Worm (Caenorhabditis elegans) whole organism, late embryonic: Measurements from ENCODE around the gene C08D8.7.

Experiments
- C08G9.2 ChIP-seq: sonication (generic microtip); optimal IDR thresholded peaks from 2 replicates; lab custom pipeline; 2016; ENCODE audit warnings: mild to moderate bottlenecking, missing genetic modification characterization, moderate library complexity, missing compliant biosample characterization
- C38D4.7 ChIP-seq: fragments of 200-800 bp; sonication (Bioruptor generic); optimal IDR thresholded peaks from 2 replicates; lab custom pipeline; 2018; ENCODE audit warnings: mild to moderate bottlenecking, missing genetic modification characterization, moderate library complexity, missing compliant biosample characterization
- ahr-1 ChIP-seq: sonication (generic microtip); optimal IDR thresholded peaks from 2 replicates; lab custom pipeline; 2016; ENCODE audit warnings: missing genetic modification characterization, missing compliant biosample characterization
- ama-1 ChIP-seq: fragments of 150-350 bp; optimal IDR thresholded peaks from 2 replicates; lab custom pipeline; 2014
- ceh-14 ChIP-seq: sonication (generic microtip); optimal IDR thresholded peaks from 2 replicates; lab custom pipeline; 2016; ENCODE audit warnings: missing genotype, missing genetic modification characterization, missing compliant biosample characterization
- ceh-19 ChIP-seq: fragments of 200-800 bp; sonication (Bioruptor generic); optimal IDR thresholded peaks from 2 replicates; lab custom pipeline; 2018; ENCODE audit warnings: mild to moderate bottlenecking, missing genetic modification characterization, missing compliant biosample characterization
- ceh-22 ChIP-seq: sonication (generic microtip); optimal IDR thresholded peaks from 2 replicates; lab custom pipeline; 2017; ENCODE audit warnings: missing biosample characterization, missing genetic modification characterization
- ceh-24 ChIP-seq: sonication (generic microtip); optimal IDR thresholded peaks from 2 replicates; lab custom pipeline; 2016; ENCODE audit warnings: mild to moderate bottlenecking, missing genetic modification characterization, missing compliant biosample characterization
- ceh-31 ChIP-seq: sonication (generic microtip); optimal IDR thresholded peaks from 2 replicates; lab custom pipeline; 2016; ENCODE audit warnings: missing genetic modification characterization, missing compliant biosample characterization
- ceh-34 ChIP-seq: sonication (generic microtip); optimal IDR thresholded peaks from 2 replicates; lab custom pipeline; 2016; ENCODE audit warnings: mild to moderate bottlenecking, missing genetic modification characterization, missing compliant biosample characterization
- che-1 ChIP-seq: sonication (generic microtip); optimal IDR thresholded peaks from 2 replicates; lab custom pipeline; 2016; ENCODE audit warnings: mild to moderate bottlenecking, missing genetic modification characterization, missing compliant biosample characterization
- ets-4 ChIP-seq: sonication (generic microtip); optimal IDR thresholded peaks from 2 replicates; lab custom pipeline; 2016; ENCODE audit warnings: missing genetic modification characterization, missing compliant biosample characterization
- eyg-1 ChIP-seq: sonication (generic microtip); optimal IDR thresholded peaks from 2 replicates; lab custom pipeline; 2016; ENCODE audit warnings: missing genotype, missing genetic modification characterization, missing compliant biosample characterization
- fax-1 ChIP-seq: sonication (generic microtip); optimal IDR thresholded peaks from 2 replicates; lab custom pipeline; 2016; ENCODE audit warnings: missing genotype, missing genetic modification characterization, missing compliant biosample characterization
- fkh-10 ChIP-seq: fragments of 150-350 bp; optimal IDR thresholded peaks from 2 replicates; lab custom pipeline; 2014; ENCODE audit warnings: missing biosample characterization, missing genetic modification reagents, missing genetic modification characterization
- gmeb-2 ChIP-seq: sonication (generic microtip); optimal IDR thresholded peaks from 2 replicates; lab custom pipeline; 2016; ENCODE audit warnings: missing genetic modification characterization, inconsistent platforms, missing compliant biosample characterization
- hlh-13 ChIP-seq: fragments of 200-800 bp; sonication (Bioruptor generic); optimal IDR thresholded peaks from 2 replicates; lab custom pipeline; 2018; ENCODE audit warnings: mild to moderate bottlenecking, missing genetic modification characterization, missing compliant biosample characterization
- hlh-15 ChIP-seq: sonication (generic microtip); optimal IDR thresholded peaks from 2 replicates; lab custom pipeline; 2016; ENCODE audit warnings: missing genetic modification characterization, missing compliant biosample characterization
- hlh-30 ChIP-seq: sonication (generic microtip); optimal IDR thresholded peaks from 2 replicates; lab custom pipeline; 2017; ENCODE audit warnings: antibody characterized with exemption, missing genetic modification characterization, missing compliant biosample characterization; ENCODE audit not compliant: insufficient read depth
- hlh-6 ChIP-seq: sonication (generic microtip); optimal IDR thresholded peaks from 2 replicates; lab custom pipeline; 2016; ENCODE audit warnings: missing genotype, missing genetic modification characterization, missing compliant biosample characterization
- lim-6 ChIP-seq: sonication (generic microtip); optimal IDR thresholded peaks from 2 replicates; lab custom pipeline; 2016; ENCODE audit warnings: missing genetic modification characterization, missing compliant biosample characterization
- madf-2 ChIP-seq: sonication (generic microtip); optimal IDR thresholded peaks from 2 replicates; lab custom pipeline; 2017; ENCODE audit warnings: missing genetic modification characterization, missing compliant biosample characterization
- nfya-1 ChIP-seq: sonication (generic microtip); optimal IDR thresholded peaks from 2 replicates; lab custom pipeline; 2017; ENCODE audit warnings: missing genetic modification characterization, mild to moderate bottlenecking, missing compliant biosample characterization, antibody characterized with exemption, moderate library complexity
- nhr-11 ChIP-seq: fragments of 150-350 bp; optimal IDR thresholded peaks from 2 replicates; lab custom pipeline; 2014; ENCODE audit warnings: missing biosample characterization, missing genetic modification characterization
- nhr-232 ChIP-seq: sonication (generic microtip); optimal IDR thresholded peaks from 2 replicates; lab custom pipeline; 2016; ENCODE audit warnings: missing genetic modification characterization, missing compliant biosample characterization
- npax-4 ChIP-seq: sonication (generic microtip); optimal IDR thresholded peaks from 2 replicates; lab custom pipeline; 2016; ENCODE audit warnings: missing genetic modification characterization, missing compliant biosample characterization
- pat-9 ChIP-seq: fragments of 200-800 bp; sonication (Bioruptor generic); optimal IDR thresholded peaks from 2 replicates; lab custom pipeline; 2018; ENCODE audit warnings: mild to moderate bottlenecking, missing genetic modification characterization, moderate library complexity, missing compliant biosample characterization
- pax-1 ChIP-seq: fragments of 150-350 bp; optimal IDR thresholded peaks from 2 replicates; lab custom pipeline; 2014; ENCODE audit warnings: missing biosample characterization, missing genetic modification characterization
- pqm-1 ChIP-seq: sonication (generic microtip); optimal IDR thresholded peaks from 2 replicates; lab custom pipeline; 2016; ENCODE audit warnings: missing genetic modification characterization, missing compliant biosample characterization
- pros-1 ChIP-seq: fragments of 150-350 bp; optimal IDR thresholded peaks from 2 replicates; lab custom pipeline; 2014; ENCODE audit warnings: missing biosample characterization, missing genetic modification reagents, missing genetic modification characterization
- ref-2 ChIP-seq: sonication (generic microtip); optimal IDR thresholded peaks from 2 replicates; lab custom pipeline; 2016; ENCODE audit warnings: missing genetic modification characterization, missing compliant biosample characterization
- rnt-1 ChIP-seq: sonication (generic microtip); optimal IDR thresholded peaks from 2 replicates; lab custom pipeline; 2016; ENCODE audit warnings: missing genetic modification characterization, missing compliant biosample characterization
- sdc-2 ChIP-seq: sonication (generic microtip); optimal IDR thresholded peaks from 2 replicates; lab custom pipeline; 2016; ENCODE audit warnings: missing genotype, missing genetic modification characterization, missing compliant biosample characterization
- sox-2 ChIP-seq: fragments of 200-800 bp; sonication (Bioruptor generic); IDR thresholded peaks from 2 replicates; pipeline ENCODE4 v1.3.6; 2022; ENCODE audit warnings: missing genetic modification reagents, missing genetic modification characterization, missing compliant biosample characterization
- sox-4 ChIP-seq: sonication (generic microtip); optimal IDR thresholded peaks from 2 replicates; lab custom pipeline; 2017; ENCODE audit warnings: mild to moderate bottlenecking, missing genetic modification characterization, inconsistent platforms, missing compliant biosample characterization
- syd-9 ChIP-seq: sonication (generic microtip); optimal IDR thresholded peaks from 2 replicates; lab custom pipeline; 2016; ENCODE audit warnings: mild to moderate bottlenecking, missing genetic modification characterization, moderate library complexity, missing compliant biosample characterization
- tbx-2 ChIP-seq: sonication (generic microtip); optimal IDR thresholded peaks from 2 replicates; lab custom pipeline; 2016; ENCODE audit warnings: missing genetic modification characterization, missing compliant biosample characterization
- tbx-7 ChIP-seq: sonication (generic microtip); optimal IDR thresholded peaks from 2 replicates; lab custom pipeline; 2016; ENCODE audit warnings: missing genotype, missing genetic modification characterization, missing compliant biosample characterization
- ttx-3 ChIP-seq: sonication (generic microtip); optimal IDR thresholded peaks from 2 replicates; lab custom pipeline; 2016; ENCODE audit warnings: missing genetic modification reagents, missing genetic modification characterization, missing compliant biosample characterization
- unc-55 ChIP-seq: sonication (generic microtip); optimal IDR thresholded peaks from 2 replicates; lab custom pipeline; 2017; ENCODE audit warnings: missing biosample characterization, missing genetic modification reagents, missing genetic modification characterization
- ztf-16 ChIP-seq: sonication (generic microtip); optimal IDR thresholded peaks from 2 replicates; lab custom pipeline; 2017; ENCODE audit warnings: missing genetic modification characterization, missing compliant biosample characterization

C08D8.7 gene

ce11 chrV:8323545-8323944 is 17.5 kb upstream of the C08D8.7 start:
- TF ChIP-seq hlh-6 (no peak), hlh-30 (tag; lab: Kevin White, UChicago) (no peak), nfya-1 (tag; lab: Kevin White, UChicago) (no peak), sox-4 (tag; lab: Kevin White, UChicago) (no peak), ceh-24 (tag; lab: Kevin White, UChicago) (no peak), rnt-1 (tag; lab: Kevin White, UChicago) (no peak), nhr-11 (tag; lab: Kevin White, UChicago) (no peak), madf-2 (tag; lab: Kevin White, UChicago) (no peak)

- TF ChIP-seq pros-1 (tag; lab: Kevin White, UChicago): no peak
- TF ChIP-seq ceh-19 (GFP tag; lab: Kevin White, UChicago): no peak
- no peak for TF ChIP-seq ceh-34
- TF ChIP-seq unc-55: no peak
- TF ChIP-seq C08G9.2: no peak
- TF ChIP-seq rnt-1 (tag; lab: Kevin White, UChicago): no peak
- TF ChIP-seq ttx-3 (tag; lab: Kevin White, UChicago): no peak
- TF ChIP-seq fax-1 (tag; lab: Kevin White, UChicago): no peak
- TF ChIP-seq che-1 (tag; lab: Kevin White, UChicago): no peak
- no peak for TF ChIP-seq hlh-13 (GFP tag; lab: Kevin White, UChicago)
- TF ChIP-seq nfya-1 (tag; lab: Kevin White, UChicago): no peak
- no peak for TF ChIP-seq pat-9 (tag; lab: Kevin White, UChicago)
- TF ChIP-seq ref-2: no peak
- no peak for TF ChIP-seq eyg-1 (tag; lab: Kevin White, UChicago)
- no peak for TF ChIP-seq ceh-14 (tag; lab: Kevin White, UChicago)
- TF ChIP-seq nhr-232: no peak
- TF ChIP-seq sox-2 (GFP tag; lab: Robert Waterston, UW): no peak
- no peak for TF ChIP-seq C38D4.7 (GFP tag; lab: Kevin White, UChicago)
- no peak for TF ChIP-seq ceh-31 (tag; lab: Kevin White, UChicago)
- TF ChIP-seq sdc-2: no peak
Observed at ce11 chrV:8325906-8326305, 15.1 kb upstream of the C08D8.7 start.

- TF ChIP-seq madf-2 (tag; lab: Kevin White, UChicago): no peak
- no peak for TF ChIP-seq unc-55
- no peak for TF ChIP-seq ahr-1 (tag; lab: Kevin White, UChicago)
- TF ChIP-seq pax-1: no peak
- TF ChIP-seq sox-2 (GFP tag; lab: Robert Waterston, UW): no peak
- TF ChIP-seq hlh-15 (tag; lab: Kevin White, UChicago): no peak
- no peak for TF ChIP-seq pqm-1 (tag; lab: Kevin White, UChicago)
- no peak for TF ChIP-seq hlh-13 (GFP tag; lab: Kevin White, UChicago)
- TF ChIP-seq nhr-11 (tag; lab: Kevin White, UChicago): no peak
- TF ChIP-seq ets-4 (tag; lab: Kevin White, UChicago): no peak
- TF ChIP-seq syd-9: no peak
Observed at ce11 chrV:8327080-8327479, 13.9 kb upstream of the C08D8.7 start.

ce11 chrV:8334360-8334759 is 6.7 kb upstream of the C08D8.7 start, which contains the start of gene tmd-2:
Gene tmd-2 (plus strand): TSS chrV:8334660.
- no peak for TF ChIP-seq ceh-22
- no peak for TF ChIP-seq C38D4.7 (GFP tag; lab: Kevin White, UChicago)
- no peak for TF ChIP-seq tbx-2 (tag; lab: Kevin White, UChicago)
- TF ChIP-seq pros-1 (tag; lab: Kevin White, UChicago): no peak
- no peak for TF ChIP-seq hlh-30 (tag; lab: Kevin White, UChicago)
- no peak for TF ChIP-seq sdc-2
- TF ChIP-seq ztf-16 (tag; lab: Kevin White, UChicago): no peak
- no peak for TF ChIP-seq ama-1 (lab: Kevin White, UChicago)
- TF ChIP-seq hlh-15 (tag; lab: Kevin White, UChicago): no peak
- TF ChIP-seq fkh-10 (GFP tag; lab: Kevin White, UChicago): no peak
- TF ChIP-seq hlh-6: no peak
- no peak for TF ChIP-seq tbx-7
- no peak for TF ChIP-seq che-1 (tag; lab: Kevin White, UChicago)
- TF ChIP-seq ahr-1 (tag; lab: Kevin White, UChicago): no peak
- no peak for TF ChIP-seq gmeb-2 (tag; lab: Kevin White, UChicago)
- TF ChIP-seq pqm-1 (tag; lab: Kevin White, UChicago): no peak
- TF ChIP-seq nhr-232: no peak
- no peak for TF ChIP-seq npax-4 (tag; lab: Kevin White, UChicago)
- no peak for TF ChIP-seq lim-6 (tag; lab: Kevin White, UChicago)
